Worm (Caenorhabditis elegans) whole organism, young adult: ENCODE measurements around the gene ZK546.5.

ENCODE experiments used
- bed-2 ChIP-seq: fragments of 200-800 bp; sonication (Bioruptor generic); IDR thresholded peaks from 2 replicates; pipeline ENCODE4 v1.3.6; 2022; ENCODE audit warnings: missing genetic modification reagents, missing genetic modification characterization, missing compliant biosample characterization
- ceh-40 ChIP-seq: fragments of 200-800 bp; sonication (Bioruptor generic); IDR thresholded peaks from 2 replicates; pipeline ENCODE4 v1.3.6; 2022; ENCODE audit warnings: missing genetic modification characterization, missing compliant biosample characterization
- egl-18 ChIP-seq: fragments of 200-800 bp; sonication (Bioruptor generic); IDR thresholded peaks from 2 replicates; pipeline ENCODE4 v1.3.6; 2022; ENCODE audit warnings: missing genetic modification reagents, missing genetic modification characterization, missing compliant biosample characterization
- snpc-4 ChIP-seq, 5 experiments: fragments of 150-350 bp in 1 of 5; sonication (generic microtip) in 4 of 5; optimal IDR thresholded peaks; 2 replicates each; lab custom pipeline; 2014 to 2018; ENCODE audit warnings: missing genetic modification characterization in 5 of 5, missing biosample characterization in 3 of 5, antibody characterized with exemption in 2 of 5, mild to moderate bottlenecking in 2 of 5, missing compliant biosample characterization in 2 of 5, missing genotype in 2 of 5, moderate library complexity in 2 of 5, missing genetic modification reagents in 1 of 5

- TF ChIP-seq egl-18 (no peak), snpc-4 (GFP tag; optimal IDR thresholded peaks at IDR 0.05; lab: Kevin White, UChicago) (no peak), snpc-4 (tag; optimal IDR thresholded peaks at IDR 0.05; lab: Kevin White, UChicago) (no peak), ceh-40 (GFP tag; lab: Robert Waterston, UW) (no peak), bed-2 (GFP tag; lab: Robert Waterston, UW) (no peak)
Observed at ce11 chrII:4974448-4974951, 38.9 kb downstream of the ZK546.5 start.
